Fruit fly (Drosophila melanogaster) whole organism, adult: ENCODE results near the gene Bsg.

Experiments used
- CG11617 ChIP-seq: fragments of 200-800 bp; sonication (Bioruptor generic); optimal IDR thresholded peaks from 2 replicates; lab custom pipeline; 2017; ENCODE audit warnings: mild to moderate bottlenecking, missing biosample characterization, missing genetic modification reagents, missing genetic modification characterization
- CG12768 ChIP-seq: fragments of 200-800 bp; sonication (Bioruptor generic); optimal IDR thresholded peaks from 2 replicates; lab custom pipeline; 2017; ENCODE audit warnings: missing biosample characterization, missing genetic modification characterization, mild to moderate bottlenecking, moderate library complexity, missing genetic modification reagents
- CG14711 ChIP-seq: fragments of 200-800 bp; sonication (Bioruptor generic); optimal IDR thresholded peaks from 2 replicates; lab custom pipeline; 2018; ENCODE audit warnings: missing biosample characterization, mild to moderate bottlenecking, missing genetic modification characterization, moderate library complexity
- CG1620 ChIP-seq: fragments of 200-800 bp; sonication (Bioruptor generic); optimal IDR thresholded peaks from 2 replicates; lab custom pipeline; 2016; ENCODE audit warnings: missing biosample characterization, missing genetic modification characterization
- CG33017 ChIP-seq: fragments of 200-800 bp; sonication (Bioruptor generic); optimal IDR thresholded peaks from 2 replicates; lab custom pipeline; 2018; ENCODE audit warnings: missing biosample characterization, mild to moderate bottlenecking, missing genetic modification characterization, moderate library complexity
- CG5204 ChIP-seq: fragments of 200-800 bp; sonication (Bioruptor generic); optimal IDR thresholded peaks from 2 replicates; lab custom pipeline; 2016; ENCODE audit warnings: missing biosample characterization, missing genetic modification characterization
- CG7045 ChIP-seq: fragments of 200-800 bp; sonication (Bioruptor generic); optimal IDR thresholded peaks from 2 replicates; lab custom pipeline; 2017; ENCODE audit warnings: missing biosample characterization, mild to moderate bottlenecking, missing genetic modification characterization
- CG7101 ChIP-seq: fragments of 200-800 bp; sonication (Bioruptor generic); optimal IDR thresholded peaks from 2 replicates; lab custom pipeline; 2018; ENCODE audit warnings: missing biosample characterization, mild to moderate bottlenecking, missing genetic modification characterization, moderate library complexity
- Clk ChIP-seq: fragments of 200-800 bp; sonication (Bioruptor generic); optimal IDR thresholded peaks from 2 replicates; lab custom pipeline; 2017; ENCODE audit warnings: missing biosample characterization, missing genetic modification characterization
- Crg-1 ChIP-seq: fragments of 200-800 bp; sonication (Bioruptor generic); optimal IDR thresholded peaks from 2 replicates; lab custom pipeline; 2016; ENCODE audit warnings: missing biosample characterization, missing genetic modification characterization
- Hr96 ChIP-seq: fragments of 200-800 bp; sonication (Bioruptor generic); optimal IDR thresholded peaks from 2 replicates; lab custom pipeline; 2016; ENCODE audit warnings: missing biosample characterization, missing genetic modification characterization
- Mnt ChIP-seq: fragments of 200-800 bp; sonication (Bioruptor generic); optimal IDR thresholded peaks from 2 replicates; lab custom pipeline; 2016; ENCODE audit warnings: missing biosample characterization, mild to moderate bottlenecking, missing genetic modification characterization
- bab1 ChIP-seq: fragments of 200-800 bp; sonication (Bioruptor generic); optimal IDR thresholded peaks from 3 replicates; lab custom pipeline; 2019; ENCODE audit warnings: missing biosample characterization, mild to moderate bottlenecking, missing genetic modification characterization, moderate library complexity
- cic ChIP-seq: fragments of 200-800 bp; sonication (Bioruptor generic); optimal IDR thresholded peaks from 2 replicates; lab custom pipeline; 2017; ENCODE audit warnings: missing biosample characterization, mild to moderate bottlenecking, missing genetic modification characterization, moderate library complexity
- cnc ChIP-seq, 2 experiments: fragments of >200 bp; optimal IDR thresholded peaks; 2 replicates each; lab custom pipeline; 2017
- kay ChIP-seq: fragments of 200-800 bp; sonication (Bioruptor generic); peaks from one replicate; lab custom pipeline; 2016; ENCODE audit warnings: missing biosample characterization, missing genetic modification characterization, borderline replicate concordance
- ovo ChIP-seq: fragments of 200-800 bp; sonication (Bioruptor generic); optimal IDR thresholded peaks from 2 replicates; lab custom pipeline; 2016; ENCODE audit warnings: missing biosample characterization, missing genetic modification characterization
- pad ChIP-seq: fragments of 200-800 bp; sonication (Bioruptor generic); optimal IDR thresholded peaks from 3 replicates; lab custom pipeline; 2017; ENCODE audit warnings: missing biosample characterization, missing genetic modification characterization, mild to moderate bottlenecking, moderate library complexity, missing genetic modification reagents
- tj ChIP-seq: fragments of 200-800 bp; sonication (Bioruptor generic); optimal IDR thresholded peaks from 3 replicates; lab custom pipeline; 2017; ENCODE audit warnings: missing biosample characterization, mild to moderate bottlenecking, missing genetic modification characterization, moderate library complexity
- toe ChIP-seq: fragments of 200-800 bp; sonication (Bioruptor generic); optimal IDR thresholded peaks from 2 replicates; lab custom pipeline; 2016; ENCODE audit warnings: missing biosample characterization, missing genetic modification characterization

Gene Bsg

dm6 chr2L:8130729-8131128 lies 47.5 kb downstream of the Bsg start:
- no peak for TF ChIP-seq Hr96 (GFP tag; lab: Kevin White, UChicago)
- TF ChIP-seq cnc (optimal IDR thresholded peaks at IDR 0.05; lab: Kevin White, UChicago): no peak
- TF ChIP-seq CG33017 (tag; lab: Kevin White, UChicago): peak; percentile 66
- no peak for TF ChIP-seq CG1620 (GFP tag; lab: Kevin White, UChicago)
- TF ChIP-seq CG14711 (tag; lab: Kevin White, UChicago): peak; percentile 4
- TF ChIP-seq tj (GFP tag; lab: Kevin White, UChicago): no peak
- TF ChIP-seq kay (GFP tag; lab: Kevin White, UChicago): peak; percentile 94
- TF ChIP-seq CG12768 (GFP tag; lab: Kevin White, UChicago): no peak
- no peak for TF ChIP-seq pad (GFP tag; lab: Kevin White, UChicago)
- TF ChIP-seq toe (GFP tag; lab: Kevin White, UChicago): no peak
- no peak for TF ChIP-seq cic (GFP tag; lab: Kevin White, UChicago)
- peak; percentile 43 for TF ChIP-seq CG7101 (tag; lab: Kevin White, UChicago)
- no peak for TF ChIP-seq Mnt (GFP tag; lab: Kevin White, UChicago)
- no peak for TF ChIP-seq CG5204 (GFP tag; lab: Kevin White, UChicago)
- no peak for TF ChIP-seq CG7045 (GFP tag; lab: Kevin White, UChicago)
- no peak for TF ChIP-seq Crg-1
- TF ChIP-seq bab1 (GFP tag; lab: Kevin White, UChicago): no peak
- TF ChIP-seq Clk (GFP tag; lab: Kevin White, UChicago): no peak
- peak; percentile 40 for TF ChIP-seq CG11617
- no peak for TF ChIP-seq ovo (GFP tag; lab: Kevin White, UChicago)

dm6 chr2L:8133772-8134386 lies 50.7 kb downstream of the Bsg start:
- TF ChIP-seq CG1620 (GFP tag; lab: Kevin White, UChicago): no peak
- TF ChIP-seq kay (GFP tag; lab: Kevin White, UChicago): peak; percentile 74
- peak; percentile 38 for TF ChIP-seq bab1 (GFP tag; lab: Kevin White, UChicago)
- no peak for TF ChIP-seq Mnt (GFP tag; lab: Kevin White, UChicago)
- TF ChIP-seq CG11617: no peak

dm6 chr2L:8142760-8143159 lies 59.5 kb downstream of the Bsg start:
- TF ChIP-seq CG33017 (tag; lab: Kevin White, UChicago) (no peak), toe (GFP tag; lab: Kevin White, UChicago) (no peak), ovo (GFP tag; lab: Kevin White, UChicago) (no peak), bab1 (GFP tag; lab: Kevin White, UChicago) (no peak), Hr96 (GFP tag; lab: Kevin White, UChicago) (no peak), CG7101 (tag; lab: Kevin White, UChicago) (no peak), Crg-1 (no peak), Mnt (GFP tag; lab: Kevin White, UChicago) (no peak), CG11617 (no peak), cic (GFP tag; lab: Kevin White, UChicago) (no peak), CG12768 (GFP tag; lab: Kevin White, UChicago) (no peak), tj (GFP tag; lab: Kevin White, UChicago) (no peak), CG14711 (tag; lab: Kevin White, UChicago) (no peak), CG7045 (GFP tag; lab: Kevin White, UChicago) (no peak), CG1620 (GFP tag; lab: Kevin White, UChicago) (no peak), pad (GFP tag; lab: Kevin White, UChicago) (no peak), Clk (GFP tag; lab: Kevin White, UChicago) (no peak), CG5204 (GFP tag; lab: Kevin White, UChicago) (no peak), kay (GFP tag; lab: Kevin White, UChicago) (no peak)

dm6 chr2L:8143947-8144346 lies 60.7 kb downstream of the Bsg start, which contains the start of gene CG42762:
TSS of gene CG42762 (minus strand) at chr2L:8144047.
- TF ChIP-seq CG12768 (GFP tag; lab: Kevin White, UChicago): no peak
- TF ChIP-seq Mnt (GFP tag; lab: Kevin White, UChicago): no peak
- TF ChIP-seq Clk (GFP tag; lab: Kevin White, UChicago): no peak
- TF ChIP-seq pad (GFP tag; lab: Kevin White, UChicago): no peak
- TF ChIP-seq toe (GFP tag; lab: Kevin White, UChicago): no peak
- no peak for TF ChIP-seq Hr96 (GFP tag; lab: Kevin White, UChicago)
- no peak for TF ChIP-seq bab1 (GFP tag; lab: Kevin White, UChicago)
- no peak for TF ChIP-seq cic (GFP tag; lab: Kevin White, UChicago)
- no peak for TF ChIP-seq Crg-1
- no peak for TF ChIP-seq CG1620 (GFP tag; lab: Kevin White, UChicago)
- TF ChIP-seq tj (GFP tag; lab: Kevin White, UChicago): no peak
- no peak for TF ChIP-seq CG14711 (tag; lab: Kevin White, UChicago)
- TF ChIP-seq cnc (optimal IDR thresholded peaks at IDR 0.05; lab: Kevin White, UChicago): no peak
- no peak for TF ChIP-seq kay (GFP tag; lab: Kevin White, UChicago)
- TF ChIP-seq ovo (GFP tag; lab: Kevin White, UChicago): no peak
- no peak for TF ChIP-seq CG11617
- TF ChIP-seq CG33017 (tag; lab: Kevin White, UChicago): no peak
- TF ChIP-seq CG7101 (tag; lab: Kevin White, UChicago): no peak
- no peak for TF ChIP-seq CG5204 (GFP tag; lab: Kevin White, UChicago)
- TF ChIP-seq CG7045 (GFP tag; lab: Kevin White, UChicago): no peak

dm6 chr2L:8145067-8145808 lies 62.0 kb downstream of the Bsg start, which contains the start of the genes CG42763 and CG43394:
TSS of gene CG42763 (minus strand) at chr2L:8145107.
TSS of gene CG43394 (plus strand) at chr2L:8145758.
- TF ChIP-seq kay (GFP tag; lab: Kevin White, UChicago) (peak; percentile 75), cic (GFP tag; lab: Kevin White, UChicago) (no peak), Mnt (GFP tag; lab: Kevin White, UChicago) (no peak), tj (GFP tag; lab: Kevin White, UChicago) (no peak), CG14711 (tag; lab: Kevin White, UChicago) (no peak), CG5204 (GFP tag; lab: Kevin White, UChicago) (no peak), CG33017 (tag; lab: Kevin White, UChicago) (no peak), Crg-1 (no peak)
